Worm (Caenorhabditis elegans): ENCODE measurements around the gene ZK1055.6.
A peak's percentile ranks its signal among the peaks of the same experiment; 100 is the strongest.

The ZK1055.6 gene

DNA sequence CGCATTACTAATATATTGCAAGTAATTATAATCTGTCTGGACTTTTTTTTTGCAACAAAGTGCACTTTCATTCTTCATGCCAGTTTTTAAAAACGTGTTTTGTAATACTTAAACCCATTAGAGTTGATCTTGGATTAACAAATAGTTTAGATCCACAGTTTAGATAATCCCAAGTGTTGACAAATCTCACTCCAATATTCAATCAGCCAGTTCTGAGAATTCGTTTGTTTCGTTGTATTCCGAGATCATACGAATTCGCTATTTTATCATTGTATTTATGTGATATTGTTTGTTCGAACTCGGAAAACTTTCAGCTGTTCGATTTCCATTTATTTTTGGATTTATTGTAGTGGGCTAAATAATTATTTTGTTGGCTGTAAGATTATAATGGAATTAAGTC is 43.4 kb upstream of the ZK1055.6 start:
- TF ChIP-seq pqm-1 (tag; optimal IDR thresholded peaks at IDR 0.05), result no peak
- TF ChIP-seq odd-2 (tag; optimal IDR thresholded peaks at IDR 0.05), result no peak
- TF ChIP-seq ceh-6 (GFP tag; optimal IDR thresholded peaks at IDR 0.05), result no peak

DNA sequence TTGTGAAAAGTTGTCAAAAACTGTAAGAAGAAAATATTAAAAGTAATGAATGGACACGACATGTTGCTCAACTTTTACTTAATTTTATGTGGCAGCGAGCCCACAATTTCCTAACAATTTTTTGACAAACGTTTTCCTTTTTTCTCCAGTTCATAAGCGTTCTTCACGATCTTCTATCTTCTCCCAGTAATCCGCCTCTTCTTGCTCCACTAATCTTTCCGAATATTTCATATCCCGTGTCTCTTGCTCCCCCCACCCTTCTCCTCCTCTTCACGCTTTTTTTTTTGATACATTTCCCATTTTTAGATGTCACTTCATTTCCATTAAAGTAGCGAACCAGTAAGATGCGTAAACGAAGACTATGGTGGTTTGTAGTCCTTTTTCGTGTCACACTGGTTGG is 30.5 kb upstream of the ZK1055.6 start, which contains the start of gene scd-2:
scd-2 (plus strand) TSS at position 301 of the 400 bp plus-strand sequence.
- TF ChIP-seq ttx-3 (tag; optimal IDR thresholded peaks at IDR 0.05), result no peak
- no peak for TF ChIP-seq pha-2 (tag; optimal IDR thresholded peaks at IDR 0.05)
- TF ChIP-seq ceh-18 (tag; optimal IDR thresholded peaks at IDR 0.05), result no peak
- TF ChIP-seq ceh-30 (tag; optimal IDR thresholded peaks at IDR 0.05), result no peak
- TF ChIP-seq ztf-16 (tag; optimal IDR thresholded peaks at IDR 0.05), result no peak
- no peak for TF ChIP-seq rnt-1 (tag; optimal IDR thresholded peaks at IDR 0.05)
- no peak for TF ChIP-seq hlh-6 (tag; optimal IDR thresholded peaks at IDR 0.05)
- TF ChIP-seq K02D7.2 (tag; optimal IDR thresholded peaks at IDR 0.05), result no peak
- TF ChIP-seq ceh-22 (tag; optimal IDR thresholded peaks at IDR 0.05), result no peak
- no peak for TF ChIP-seq lin-11 (tag; optimal IDR thresholded peaks at IDR 0.05)
- no peak for TF ChIP-seq syd-9 (tag; optimal IDR thresholded peaks at IDR 0.05)
- TF ChIP-seq ceh-14 (tag; optimal IDR thresholded peaks at IDR 0.05), result no peak
- no peak for TF ChIP-seq ref-2 (tag; optimal IDR thresholded peaks at IDR 0.05)
- TF ChIP-seq ahr-1 (tag; optimal IDR thresholded peaks at IDR 0.05), result no peak

DNA sequence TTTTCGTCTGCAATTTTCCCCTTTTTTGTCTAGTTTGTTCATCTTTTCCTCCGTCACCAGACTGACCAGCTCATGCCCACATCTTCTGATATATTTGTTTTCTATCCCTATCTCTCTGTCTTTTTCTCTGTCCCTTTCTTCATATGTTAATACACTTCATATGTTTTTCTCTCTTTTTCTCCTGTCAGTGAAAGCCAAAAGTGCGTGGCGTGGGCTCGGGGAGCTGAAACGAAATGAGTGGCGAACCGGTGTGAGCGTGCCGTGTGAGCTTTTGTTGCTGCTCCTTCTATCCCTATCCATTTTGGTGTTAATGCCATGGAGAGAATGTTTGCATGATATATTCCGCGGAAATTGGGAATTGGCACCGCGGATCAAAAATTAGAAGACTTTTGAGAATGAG is 29.5 kb upstream of the ZK1055.6 start:
- TF ChIP-seq sox-4 (tag; optimal IDR thresholded peaks at IDR 0.05) (no peak), pag-3 (tag; optimal IDR thresholded peaks at IDR 0.05; ENCODE audit: borderline replicate concordance) (no peak), T23F11.4 (GFP tag; optimal IDR thresholded peaks at IDR 0.05) (no peak), pha-2 (tag; optimal IDR thresholded peaks at IDR 0.05) (no peak)

DNA sequence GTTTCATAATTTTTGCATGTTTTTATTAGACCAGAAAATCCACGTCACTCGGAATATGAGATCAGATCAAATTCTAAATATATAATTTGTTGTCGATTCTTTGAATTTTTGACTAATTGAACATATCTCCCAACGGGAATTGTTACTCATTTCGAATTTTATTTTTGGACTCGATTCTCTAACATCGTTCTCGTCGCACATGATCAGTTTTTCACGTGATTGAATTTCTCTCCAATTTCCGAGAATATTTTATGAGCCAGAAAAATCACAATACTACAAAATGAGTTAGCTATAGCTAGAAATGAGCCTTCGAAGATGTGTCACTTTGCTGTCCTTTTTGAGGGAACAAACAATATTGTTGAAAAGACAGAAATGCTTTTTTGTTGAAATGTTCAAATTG is 28.4 kb upstream of the ZK1055.6 start:
- TF ChIP-seq pax-1 (tag; optimal IDR thresholded peaks at IDR 0.05), result no peak
- no peak for TF ChIP-seq ref-2 (tag; optimal IDR thresholded peaks at IDR 0.05)
- no peak for TF ChIP-seq pros-1 (tag; optimal IDR thresholded peaks at IDR 0.05)
- no peak for TF ChIP-seq elt-2 (tag; optimal IDR thresholded peaks at IDR 0.05)
- no peak for TF ChIP-seq tbx-7 (tag; optimal IDR thresholded peaks at IDR 0.05)
- TF ChIP-seq ceh-31 (tag; optimal IDR thresholded peaks at IDR 0.05), result no peak

DNA sequence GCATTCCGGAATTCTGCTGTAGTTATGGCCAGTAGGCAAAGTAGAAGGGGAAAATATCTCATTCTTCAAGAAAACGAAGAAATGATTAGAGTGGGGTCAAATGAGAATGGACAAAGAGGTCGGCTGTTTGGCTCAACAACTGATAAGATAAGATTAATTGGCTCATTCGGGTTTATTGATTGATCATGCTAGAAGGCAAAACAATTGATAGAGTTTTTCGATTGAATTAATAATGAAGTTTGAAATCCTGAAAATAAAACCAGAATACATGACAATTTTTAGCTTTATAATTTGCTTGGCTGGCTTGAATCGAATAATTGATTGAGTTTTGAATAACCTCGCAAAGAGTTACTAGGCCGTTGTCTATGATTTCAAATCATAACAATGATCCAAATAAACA is 23.8 kb upstream of the ZK1055.6 start, which contains the start of gene ppt-1:
ppt-1 (minus strand) TSS at position 101 of the 400 bp plus-strand sequence.
- no peak for TF ChIP-seq fax-1 (tag; optimal IDR thresholded peaks at IDR 0.05)
- peak; percentile 33 for TF ChIP-seq elt-2 (tag; optimal IDR thresholded peaks at IDR 0.05)

DNA sequence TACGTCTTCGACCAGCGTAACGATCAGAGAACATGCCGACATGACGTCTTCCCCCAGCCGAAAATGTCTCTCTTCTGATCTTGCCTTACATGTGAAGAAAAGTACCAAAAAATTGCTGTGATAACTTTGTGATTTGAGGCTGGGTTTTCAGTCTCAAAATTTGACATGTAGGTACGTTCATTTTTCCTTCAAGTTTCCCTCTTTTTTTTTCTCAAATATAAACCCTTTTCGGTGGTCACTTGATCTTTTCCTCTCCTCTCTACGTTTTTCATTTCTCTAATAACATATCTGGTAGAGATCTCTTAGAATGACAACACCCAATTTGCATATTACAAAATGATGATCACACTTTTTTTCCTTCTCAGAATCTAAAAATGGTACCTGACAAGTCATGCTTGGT is 19.5 kb upstream of the ZK1055.6 start, which contains the start of gene nhr-37:
nhr-37 (plus strand) TSS at position 301 of the 400 bp plus-strand sequence.
- TF ChIP-seq hlh-15 (tag; optimal IDR thresholded peaks at IDR 0.05) (no peak), ceh-22 (tag; optimal IDR thresholded peaks at IDR 0.05) (no peak), ceh-2 (tag; optimal IDR thresholded peaks at IDR 0.05) (no peak), pax-1 (tag; optimal IDR thresholded peaks at IDR 0.05) (no peak), sox-4 (tag; optimal IDR thresholded peaks at IDR 0.05) (no peak), T23F11.4 (GFP tag; optimal IDR thresholded peaks at IDR 0.05) (no peak), C08G9.2 (tag; optimal IDR thresholded peaks at IDR 0.05) (no peak), ahr-1 (tag; optimal IDR thresholded peaks at IDR 0.05) (no peak), npax-4 (tag; optimal IDR thresholded peaks at IDR 0.05) (no peak), fkh-6 (tag; optimal IDR thresholded peaks at IDR 0.05) (no peak), fkh-10 (GFP tag; optimal IDR thresholded peaks at IDR 0.05) (no peak), fax-1 (tag; optimal IDR thresholded peaks at IDR 0.05) (no peak), ceh-14 (tag; optimal IDR thresholded peaks at IDR 0.05) (no peak), Y22D7AL.16 (tag; optimal IDR thresholded peaks at IDR 0.05) (no peak), odd-2 (tag; optimal IDR thresholded peaks at IDR 0.05) (no peak), pag-3 (tag; optimal IDR thresholded peaks at IDR 0.05; ENCODE audit: borderline replicate concordance) (no peak), pha-2 (tag; optimal IDR thresholded peaks at IDR 0.05) (no peak), hlh-13 (GFP tag; optimal IDR thresholded peaks at IDR 0.05) (no peak), unc-3 (GFP tag; conservative IDR thresholded peaks at IDR 0.05) (no peak), unc-3 (tag; optimal IDR thresholded peaks at IDR 0.05) (no peak)

All from whole organism, late embryonic.